Fruit fly (Drosophila melanogaster) whole organism, embryonic: Measurements from ENCODE around the gene CG32483.

Experiments used
- Aef1 ChIP-seq: fragments of 200-800 bp; sonication (Bioruptor generic); IDR thresholded peaks from 3 replicates; pipeline ENCODE4 v1.3.6; 2022; ENCODE audit warnings: missing biosample characterization, missing genetic modification characterization
- CG10543 ChIP-seq: fragments of 200-800 bp; sonication (Bioruptor generic); optimal IDR thresholded peaks from 3 replicates; lab custom pipeline; 2017; ENCODE audit warnings: missing biosample characterization, mild to moderate bottlenecking, missing genetic modification characterization, moderate library complexity
- CG15601 ChIP-seq: fragments of 200-800 bp; sonication (Bioruptor generic); optimal IDR thresholded peaks from 3 replicates; lab custom pipeline; 2019; ENCODE audit warnings: missing biosample characterization, mild to moderate bottlenecking, missing genetic modification characterization, moderate library complexity
- CG16779 ChIP-seq: fragments of 200-800 bp; sonication (Bioruptor generic); IDR thresholded peaks from 2 replicates; pipeline ENCODE4 v1.3.6; 2022; ENCODE audit warnings: missing biosample characterization, missing genetic modification characterization
- CG1792 ChIP-seq: fragments of 200-800 bp; sonication (Bioruptor generic); optimal IDR thresholded peaks from 2 replicates; lab custom pipeline; 2016; ENCODE audit warnings: missing biosample characterization, missing genetic modification characterization
- CG30403 ChIP-seq: fragments of 200-800 bp; sonication (Bioruptor generic); optimal IDR thresholded peaks from 3 replicates; lab custom pipeline; 2016; ENCODE audit warnings: missing biosample characterization, missing genetic modification characterization
- CG3995 ChIP-seq: fragments of 200-800 bp; sonication (Bioruptor generic); optimal IDR thresholded peaks from 3 replicates; lab custom pipeline; 2016; ENCODE audit warnings: missing biosample characterization, missing genetic modification characterization
- CG43689 ChIP-seq: fragments of 200-800 bp; sonication (Bioruptor generic); IDR thresholded peaks from 2 replicates; pipeline ENCODE4 v1.3.6; 2022; ENCODE audit warnings: missing biosample characterization, missing genetic modification characterization
- CG4404 ChIP-seq: fragments of 200-800 bp; sonication (Bioruptor generic); IDR thresholded peaks from 2 replicates; pipeline ENCODE4 v1.3.6; 2022; ENCODE audit warnings: missing biosample characterization, missing genetic modification characterization
- CG4617 ChIP-seq: fragments of 200-800 bp; sonication (Bioruptor generic); optimal IDR thresholded peaks from 3 replicates; lab custom pipeline; 2016; ENCODE audit warnings: missing biosample characterization, missing genetic modification characterization, borderline replicate concordance
- CG4820 ChIP-seq: fragments of 200-800 bp; sonication (Bioruptor generic); optimal IDR thresholded peaks from 3 replicates; lab custom pipeline; 2016; ENCODE audit warnings: missing biosample characterization, missing genetic modification characterization
- Deaf1 ChIP-seq: fragments of 200-800 bp; optimal IDR thresholded peaks from 3 replicates; lab custom pipeline; 2019; ENCODE audit warnings: missing biosample characterization, mild to moderate bottlenecking, missing genetic modification characterization, moderate library complexity
- Fer1 ChIP-seq: fragments of 200-800 bp; sonication (Bioruptor generic); optimal IDR thresholded peaks from 2 replicates; lab custom pipeline; 2017; ENCODE audit warnings: missing biosample characterization, mild to moderate bottlenecking, missing genetic modification characterization
- Gsc ChIP-seq: fragments of 200-800 bp; sonication (Bioruptor generic); IDR thresholded peaks from 2 replicates; pipeline ENCODE4 v1.3.6; 2022; ENCODE audit warnings: missing biosample characterization, missing genetic modification characterization
- Hr51 ChIP-seq, 2 experiments: fragments of 200-800 bp; sonication (Bioruptor generic); optimal IDR thresholded peaks; 2 replicates in 1 of 2; 3 replicates in 1 of 2; lab custom pipeline; 2016 to 2018; ENCODE audit warnings: missing biosample characterization in 2 of 2, missing genetic modification characterization in 2 of 2, mild to moderate bottlenecking in 1 of 2, moderate library complexity in 1 of 2
- Hr78 ChIP-seq, 2 experiments: fragments of 200-800 bp in 1 of 2; fragments of >200 bp in 1 of 2; sonication (Bioruptor generic) in 1 of 2; optimal IDR thresholded peaks; 2 replicates each; lab custom pipeline; 2017 to 2019; ENCODE audit warnings: missing biosample characterization in 2 of 2, missing genetic modification characterization in 2 of 2, mild to moderate bottlenecking in 1 of 2, moderate library complexity in 1 of 2
- Mes4 ChIP-seq: fragments of 200-800 bp; sonication (Bioruptor generic); optimal IDR thresholded peaks from 2 replicates; lab custom pipeline; 2016; ENCODE audit warnings: missing biosample characterization, missing genetic modification characterization
- NC2α ChIP-seq: fragments of 200-800 bp; sonication (Bioruptor generic); optimal IDR thresholded peaks from 2 replicates; lab custom pipeline; 2016; ENCODE audit warnings: missing biosample characterization, missing genetic modification characterization
- Oaz ChIP-seq: fragments of 200-800 bp; sonication (Bioruptor generic); IDR thresholded peaks from 2 replicates; pipeline ENCODE4 v1.3.6; 2022; ENCODE audit warnings: missing biosample characterization, missing genetic modification characterization
- Pdp1 ChIP-seq, 2 experiments: fragments of 200-800 bp; sonication (Bioruptor generic); optimal IDR thresholded peaks; 3 replicates each; lab custom pipeline; 2016; ENCODE audit warnings: missing biosample characterization in 2 of 2, missing genetic modification characterization in 2 of 2, mild to moderate bottlenecking in 1 of 2, moderate library complexity in 1 of 2
- Usf ChIP-seq: fragments of 200-800 bp; sonication (Bioruptor generic); optimal IDR thresholded peaks from 2 replicates; lab custom pipeline; 2017; ENCODE audit warnings: missing genotype, missing biosample characterization, missing genetic modification characterization
- Xbp1 ChIP-seq: fragments of 200-800 bp; sonication (Bioruptor generic); optimal IDR thresholded peaks from 3 replicates; lab custom pipeline; 2016; ENCODE audit warnings: missing biosample characterization, mild to moderate bottlenecking, missing genetic modification characterization
- al ChIP-seq: fragments of 200-800 bp; sonication (Bioruptor generic); IDR thresholded peaks from 2 replicates; pipeline ENCODE4 v1.3.6; 2022; ENCODE audit warnings: missing biosample characterization, missing genetic modification characterization
- chm ChIP-seq: fragments of 200-800 bp; sonication (Bioruptor generic); IDR thresholded peaks from 2 replicates; pipeline ENCODE4 v1.3.6; 2022; ENCODE audit warnings: missing biosample characterization, missing genetic modification characterization
- dmrt99B ChIP-seq: fragments of 200-800 bp; sonication (Bioruptor generic); optimal IDR thresholded peaks from 2 replicates; lab custom pipeline; 2018; ENCODE audit warnings: missing biosample characterization, mild to moderate bottlenecking, missing genetic modification characterization, moderate library complexity
- ewg ChIP-seq: fragments of 200-800 bp; sonication (Bioruptor generic); optimal IDR thresholded peaks from 3 replicates; lab custom pipeline; 2017; ENCODE audit warnings: mild to moderate bottlenecking, missing biosample characterization, missing genetic modification reagents, missing genetic modification characterization
- exex ChIP-seq: fragments of 200-800 bp; sonication (Bioruptor generic); optimal IDR thresholded peaks from 4 replicates; lab custom pipeline; 2018; ENCODE audit warnings: missing biosample characterization, mild to moderate bottlenecking, missing genetic modification characterization, moderate library complexity
- eyg ChIP-seq: fragments of 200-800 bp; sonication (Bioruptor generic); optimal IDR thresholded peaks from 3 replicates; lab custom pipeline; 2016; ENCODE audit warnings: missing biosample characterization, missing genetic modification characterization
- fd102C ChIP-seq: fragments of 200-800 bp; sonication (Bioruptor generic); optimal IDR thresholded peaks from 2 replicates; lab custom pipeline; 2018; ENCODE audit warnings: missing biosample characterization, mild to moderate bottlenecking, missing genetic modification characterization, moderate library complexity
- gcm ChIP-seq: fragments of 200-800 bp; sonication (Bioruptor generic); optimal IDR thresholded peaks from 2 replicates; lab custom pipeline; 2019; ENCODE audit warnings: missing biosample characterization, mild to moderate bottlenecking, missing genetic modification characterization, moderate library complexity
- grn ChIP-seq: fragments of 200-800 bp; sonication (Bioruptor generic); optimal IDR thresholded peaks from 3 replicates; lab custom pipeline; 2017; ENCODE audit warnings: missing biosample characterization, missing genetic modification characterization
- gsb-n ChIP-seq: fragments of 200-800 bp; sonication (Bioruptor generic); optimal IDR thresholded peaks from 3 replicates; lab custom pipeline; 2018; ENCODE audit warnings: missing biosample characterization, mild to moderate bottlenecking, missing genetic modification characterization
- hkb ChIP-seq, 2 experiments: fragments of 200-800 bp in 1 of 2; fragments of >200 bp in 1 of 2; sonication (Bioruptor generic) in 1 of 2; IDR thresholded peaks in 1 of 2; optimal IDR thresholded peaks in 1 of 2; 2 replicates each; pipeline versions ENCODE4 v1.3.6 to Lab custom; 2017 to 2022; ENCODE audit warnings: missing biosample characterization in 1 of 2, missing genetic modification characterization in 1 of 2
- kah ChIP-seq: fragments of 200-800 bp; sonication (Bioruptor generic); optimal IDR thresholded peaks from 2 replicates; lab custom pipeline; 2018; ENCODE audit warnings: missing biosample characterization, mild to moderate bottlenecking, missing genetic modification characterization
- kni ChIP-seq: fragments of 200-800 bp; sonication (Bioruptor generic); optimal IDR thresholded peaks from 3 replicates; lab custom pipeline; 2017; ENCODE audit warnings: mild to moderate bottlenecking, missing biosample characterization, missing genetic modification reagents, missing genetic modification characterization
- lmd ChIP-seq: fragments of 200-800 bp; sonication (Bioruptor generic); IDR thresholded peaks from 2 replicates; pipeline ENCODE4 v1.3.6; 2022; ENCODE audit warnings: missing biosample characterization, missing genetic modification characterization
- nmo ChIP-seq: fragments of 200-800 bp; sonication (Bioruptor generic); optimal IDR thresholded peaks from 2 replicates; lab custom pipeline; 2018; ENCODE audit warnings: missing biosample characterization, mild to moderate bottlenecking, missing genetic modification characterization, moderate library complexity
- prd ChIP-seq, 3 experiments: fragments of >200 bp in 2 of 3; fragments of 200-800 bp in 1 of 3; sonication (Bioruptor generic) in 1 of 3; optimal IDR thresholded peaks in 2 of 3; IDR thresholded peaks in 1 of 3; 2 replicates in 2 of 3; 3 replicates in 1 of 3; pipeline versions ENCODE4 v1.3.6 to Lab custom; 2017 to 2022; ENCODE audit warnings: missing biosample characterization in 1 of 3, missing genetic modification characterization in 1 of 3
- pros ChIP-seq: fragments of 200-800 bp; sonication (Bioruptor generic); optimal IDR thresholded peaks from 3 replicates; lab custom pipeline; 2019; ENCODE audit warnings: missing biosample characterization, mild to moderate bottlenecking, missing genetic modification characterization, moderate library complexity
- rib ChIP-seq: fragments of 200-800 bp; sonication (Bioruptor generic); IDR thresholded peaks from 2 replicates; pipeline ENCODE4 v1.3.6; 2022; ENCODE audit warnings: missing biosample characterization, missing genetic modification characterization
- run ChIP-seq: fragments of 200-800 bp; sonication (Bioruptor generic); optimal IDR thresholded peaks from 3 replicates; lab custom pipeline; 2018; ENCODE audit warnings: missing biosample characterization, mild to moderate bottlenecking, missing genetic modification characterization
- sd ChIP-seq: fragments of 200-800 bp; sonication (Bioruptor generic); optimal IDR thresholded peaks from 3 replicates; lab custom pipeline; 2018; ENCODE audit warnings: missing biosample characterization, mild to moderate bottlenecking, missing genetic modification characterization, moderate library complexity
- sens ChIP-seq: fragments of 200-800 bp; sonication (Bioruptor generic); peaks from one replicate; lab custom pipeline; 2016; ENCODE audit warnings: missing biosample characterization, missing genetic modification characterization
- slbo ChIP-seq: fragments of 200-800 bp; sonication (Bioruptor generic); IDR thresholded peaks from 2 replicates; pipeline ENCODE4 v1.3.6; 2022; ENCODE audit warnings: missing biosample characterization, missing genetic modification characterization
- sqz ChIP-seq: fragments of 200-800 bp; sonication (Bioruptor generic); optimal IDR thresholded peaks from 3 replicates; lab custom pipeline; 2018; ENCODE audit warnings: missing biosample characterization, mild to moderate bottlenecking, missing genetic modification characterization
- ssp ChIP-seq: fragments of 200-800 bp; sonication (Bioruptor generic); IDR thresholded peaks from 2 replicates; pipeline ENCODE4 v1.3.6; 2022; ENCODE audit warnings: missing biosample characterization, missing genetic modification characterization
- tin ChIP-seq: fragments of 200-800 bp; sonication (Bioruptor generic); optimal IDR thresholded peaks from 3 replicates; lab custom pipeline; 2016; ENCODE audit warnings: missing biosample characterization, missing genetic modification characterization
- twi ChIP-seq: fragments of 200-800 bp; optimal IDR thresholded peaks from 2 replicates; lab custom pipeline; 2019; ENCODE audit warnings: missing biosample characterization, mild to moderate bottlenecking, missing genetic modification characterization, moderate library complexity
- unc-4 ChIP-seq: fragments of 200-800 bp; sonication (Bioruptor generic); IDR thresholded peaks from 2 replicates; pipeline ENCODE4 v1.3.6; 2022; ENCODE audit warnings: missing biosample characterization, missing genetic modification characterization; ENCODE audit not compliant: partially characterized antibody
- z ChIP-seq: fragments of 200-800 bp; sonication (Bioruptor generic); IDR thresholded peaks from 3 replicates; pipeline ENCODE4 v1.3.6; 2022; ENCODE audit warnings: missing biosample characterization, missing genetic modification characterization

CG32483 gene

dm6 chr3L:647529-647928, 42.4 kb downstream of the CG32483 start (continued):
- no peak for TF ChIP-seq Mes4 (GFP tag; lab: Kevin White, UChicago)
- TF ChIP-seq CG30403 (GFP tag; lab: Kevin White, UChicago): no peak
- TF ChIP-seq kah: no peak
- no peak for TF ChIP-seq Fer1 (GFP tag; lab: Kevin White, UChicago)
- TF ChIP-seq NC2α (GFP tag; lab: Kevin White, UChicago): no peak
- peak; percentile 61 for TF ChIP-seq grn (GFP tag; lab: Kevin White, UChicago)
- TF ChIP-seq Pdp1 (GFP tag; optimal IDR thresholded peaks at IDR 0.05; lab: Kevin White, UChicago): peak in 1 of 2 experiments; percentile 23
- TF ChIP-seq CG1792 (GFP tag; lab: Kevin White, UChicago): no peak
- TF ChIP-seq al (GFP tag; lab: Robert Waterston, UW): no peak
- no peak for TF ChIP-seq fd102C (GFP tag; lab: Kevin White, UChicago)
- no peak for TF ChIP-seq ssp
- no peak for TF ChIP-seq slbo (GFP tag; lab: Robert Waterston, UW)
- TF ChIP-seq rib (GFP tag; lab: Robert Waterston, UW): no peak
- no peak for TF ChIP-seq z (GFP tag; lab: Robert Waterston, UW)
- no peak for TF ChIP-seq CG4404 (GFP tag; lab: Robert Waterston, UW)
- peak; percentile 67 for TF ChIP-seq exex (tag; lab: Kevin White, UChicago)
- no peak for TF ChIP-seq CG10543 (GFP tag; lab: Kevin White, UChicago)
- TF ChIP-seq prd (optimal IDR thresholded peaks at IDR 0.05; lab: Kevin White, UChicago): no peak
- no peak for TF ChIP-seq prd (GFP tag; IDR thresholded peaks at IDR 0.05; lab: Robert Waterston, UW)
- no peak for TF ChIP-seq Hr51 (GFP tag; optimal IDR thresholded peaks at IDR 0.05; lab: Kevin White, UChicago)
- no peak for TF ChIP-seq Usf (GFP tag; lab: Kevin White, UChicago)
- no peak for TF ChIP-seq nmo (GFP tag; lab: Kevin White, UChicago)
- no peak for TF ChIP-seq CG16779 (GFP tag; lab: Robert Waterston, UW)
- TF ChIP-seq gcm (GFP tag; lab: Kevin White, UChicago): no peak
- no peak for TF ChIP-seq CG15601 (tag; lab: Kevin White, UChicago)
- no peak for TF ChIP-seq Xbp1 (GFP tag; lab: Kevin White, UChicago)
- no peak for TF ChIP-seq dmrt99B
- no peak for TF ChIP-seq CG3995
- TF ChIP-seq ewg (GFP tag; lab: Kevin White, UChicago): no peak
- TF ChIP-seq run: peak; percentile 65
- TF ChIP-seq lmd (GFP tag; lab: Robert Waterston, UW): no peak
- no peak for TF ChIP-seq tin (GFP tag; lab: Kevin White, UChicago)
- peak; percentile 58 for TF ChIP-seq sens (GFP tag; lab: Kevin White, UChicago)
- TF ChIP-seq CG4820 (GFP tag; lab: Kevin White, UChicago): no peak
- TF ChIP-seq sd (tag; lab: Kevin White, UChicago): peak; percentile 87
- TF ChIP-seq unc-4: no peak
- TF ChIP-seq Hr78 (GFP tag; optimal IDR thresholded peaks at IDR 0.05; lab: Kevin White, UChicago): peak in 1 of 2 experiments; percentile 88
- no peak for TF ChIP-seq CG43689 (GFP tag; lab: Robert Waterston, UW)

- TF ChIP-seq CG4617 (no peak), Gsc (GFP tag; lab: Robert Waterston, UW) (no peak), twi (tag; lab: Kevin White, UChicago) (peak; percentile 30), eyg (GFP tag; lab: Kevin White, UChicago) (no peak), kni (GFP tag; lab: Kevin White, UChicago) (peak; percentile 27), pros (GFP tag; lab: Kevin White, UChicago) (peak; percentile 73), chm (GFP tag; lab: Robert Waterston, UW) (peak; percentile 10; the same call in 1 of the 2 replicates), hkb (optimal IDR thresholded peaks at IDR 0.05; lab: Kevin White, UChicago) (no peak), hkb (GFP tag; IDR thresholded peaks at IDR 0.05; lab: Robert Waterston, UW) (0 out of 2 replicates have a peak, but pooled peaks have one; percentile 11), gsb-n (peak; percentile 64), Deaf1 (tag; lab: Kevin White, UChicago) (peak; percentile 37), Oaz (no peak), sqz (GFP tag; lab: Kevin White, UChicago) (peak; percentile 39), Aef1 (no peak)
These were observed 44.4 kb downstream of the CG32483 start for dm6 chr3L:645426-646036.
